Worm (Caenorhabditis elegans): ENCODE data around the gene gtf-2H1.

DNA sequence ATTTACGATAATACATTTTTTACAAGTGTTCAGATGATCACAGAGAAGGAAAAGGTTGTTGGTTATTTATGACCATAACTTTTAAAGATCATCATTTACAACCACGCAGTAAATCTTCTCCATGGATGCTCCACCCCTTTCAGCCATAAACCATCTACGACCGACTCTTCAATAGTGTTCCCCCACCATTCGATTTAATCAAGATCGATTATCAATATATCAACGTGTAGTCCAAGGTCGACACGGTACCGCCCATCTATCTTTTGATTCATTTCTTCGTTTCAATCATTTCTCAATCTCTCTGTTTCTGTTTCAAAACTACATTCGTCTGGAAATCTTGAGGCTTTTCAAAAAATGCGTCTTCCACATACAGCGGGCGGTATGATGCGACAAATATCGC is 13.3 kb upstream of the gtf-2H1 start, which contains the start of gene aass-1:
- TF ChIP-seq pqm-1 (tag; optimal IDR thresholded peaks at IDR 0.05) (no peak), ama-1 (optimal IDR thresholded peaks at IDR 0.05) (no peak), nhr-237 (tag; optimal IDR thresholded peaks at IDR 0.05) (no peak), nhr-6 (tag; optimal IDR thresholded peaks at IDR 0.05) (no peak), nhr-102 (tag; optimal IDR thresholded peaks at IDR 0.05) (no peak), snpc-4 (tag; optimal IDR thresholded peaks at IDR 0.05) (no peak), dpl-1 (GFP tag; optimal IDR thresholded peaks at IDR 0.05) (no peak)

Data from whole organism, L4 larva.